Fruit fly (Drosophila melanogaster) Kc167 (cell line): ENCODE results near the gene CG2003.

ENCODE experiments used
- psq ChIP-seq: fragments of >200 bp; optimal IDR thresholded peaks from 2 replicates; lab custom pipeline; 2017; ENCODE audit warnings: missing external identifiers
- ttk ChIP-seq: sonication (Bioruptor generic); optimal IDR thresholded peaks from 2 replicates; lab custom pipeline; 2017; ENCODE audit warnings: missing external identifiers

- TF ChIP-seq ttk, result no peak
- no peak for TF ChIP-seq psq (lab: Kevin White, UChicago)
Measured at dm6 chr3R:31976784-31977183, 1.1 kb upstream of the CG2003 start.
